Worm (Caenorhabditis elegans) whole organism, L4 larva: Measurements from ENCODE around the gene fkh-4.

ENCODE experiments used
- D1046.2 ChIP-seq: fragments of 200-800 bp; sonication (Bioruptor generic); IDR thresholded peaks from 2 replicates; pipeline ENCODE4 v1.3.6; 2022; ENCODE audit warnings: missing genetic modification characterization, missing compliant biosample characterization
- F10B5.3 ChIP-seq: sonication (generic microtip); optimal IDR thresholded peaks from 2 replicates; lab custom pipeline; 2016; ENCODE audit warnings: mild to moderate bottlenecking, missing genetic modification characterization, missing compliant biosample characterization
- F37D6.2 ChIP-seq: sonication (generic microtip); optimal IDR thresholded peaks from 2 replicates; lab custom pipeline; 2016; ENCODE audit warnings: mild to moderate bottlenecking, missing genetic modification characterization, missing compliant biosample characterization
- F44E2.7 ChIP-seq: fragments of 200-800 bp; sonication (Bioruptor generic); IDR thresholded peaks from 2 replicates; pipeline ENCODE4 v2.1.2; 2022; ENCODE audit warnings: missing genetic modification characterization, missing compliant biosample characterization
- F49E8.2 ChIP-seq: sonication (generic microtip); optimal IDR thresholded peaks from 2 replicates; lab custom pipeline; 2016; ENCODE audit warnings: missing compliant biosample characterization, mild to moderate bottlenecking, missing genetic modification characterization, borderline replicate concordance
- Y105C5A.15 ChIP-seq: fragments of 200-800 bp; sonication (Bioruptor generic); IDR thresholded peaks from 2 replicates; pipeline ENCODE4 v1.3.6; 2022; ENCODE audit warnings: missing genetic modification characterization, missing compliant biosample characterization
- Y75B8A.6 ChIP-seq: fragments of 200-800 bp; sonication (Bioruptor generic); IDR thresholded peaks from 2 replicates; pipeline ENCODE4 v1.3.6; 2022; ENCODE audit warnings: missing genetic modification reagents, missing genetic modification characterization, missing compliant biosample characterization
- ZK546.5 ChIP-seq, 2 experiments: sonication (generic microtip); optimal IDR thresholded peaks; 2 replicates each; lab custom pipeline; 2017; ENCODE audit warnings: missing biosample characterization in 2 of 2, missing genetic modification characterization in 2 of 2
- aha-1 ChIP-seq: fragments of 150-350 bp; peaks from one replicate; lab custom pipeline; 2014; ENCODE audit warnings: missing biosample characterization, missing genetic modification characterization
- aly-2 ChIP-seq: sonication (generic microtip); optimal IDR thresholded peaks from 2 replicates; lab custom pipeline; 2018; ENCODE audit warnings: missing biosample characterization, missing genetic modification characterization
- ceh-20 ChIP-seq: fragments of 200-800 bp; sonication (Bioruptor generic); IDR thresholded peaks from 2 replicates; pipeline ENCODE4 v1.3.6; 2022; ENCODE audit warnings: missing genetic modification reagents, missing genetic modification characterization, missing compliant biosample characterization
- ceh-44 ChIP-seq: fragments of 200-800 bp; sonication (Bioruptor generic); IDR thresholded peaks from 2 replicates; pipeline ENCODE4 v1.3.6; 2022; ENCODE audit warnings: missing genetic modification reagents, missing genetic modification characterization, missing compliant biosample characterization
- ceh-62 ChIP-seq: sonication (generic microtip); optimal IDR thresholded peaks from 2 replicates; lab custom pipeline; 2017; ENCODE audit warnings: missing biosample characterization, missing genetic modification characterization
- ceh-82 ChIP-seq: sonication (generic microtip); optimal IDR thresholded peaks from 2 replicates; lab custom pipeline; 2017; ENCODE audit warnings: missing biosample characterization, missing genetic modification characterization
- ces-1 ChIP-seq: fragments of 150-350 bp; sonication (generic microtip); optimal IDR thresholded peaks from 4 replicates; lab custom pipeline; 2014; ENCODE audit warnings: missing biosample characterization, missing genetic modification reagents, missing genetic modification characterization
- cey-2 ChIP-seq: sonication (generic microtip); optimal IDR thresholded peaks from 3 replicates; lab custom pipeline; 2017; ENCODE audit warnings: missing genetic modification characterization, mild to moderate bottlenecking, missing compliant biosample characterization, antibody characterized with exemption, borderline replicate concordance; ENCODE audit not compliant: insufficient read depth
- daf-12 ChIP-seq: fragments of 150-350 bp; optimal IDR thresholded peaks from 2 replicates; lab custom pipeline; 2014; ENCODE audit warnings: missing biosample characterization, missing genetic modification reagents, missing genetic modification characterization
- daf-16 ChIP-seq, 3 experiments: sonication (generic microtip); optimal IDR thresholded peaks; 2 replicates each; lab custom pipeline; 2016 to 2017; ENCODE audit warnings: missing genetic modification characterization in 3 of 3, missing genetic modification reagents in 3 of 3, mild to moderate bottlenecking in 2 of 3, missing compliant biosample characterization in 2 of 3, missing biosample characterization in 1 of 3, moderate library complexity in 1 of 3
- fkh-10 ChIP-seq: fragments of 150-350 bp; optimal IDR thresholded peaks from 2 replicates; lab custom pipeline; 2014; ENCODE audit warnings: missing biosample characterization, missing genetic modification reagents, missing genetic modification characterization
- fos-1 ChIP-seq: fragments of 150-350 bp; optimal IDR thresholded peaks from 2 replicates; lab custom pipeline; 2014; ENCODE audit warnings: missing biosample characterization, missing genetic modification characterization
- hif-1 ChIP-seq, 2 experiments: sonication (generic microtip); optimal IDR thresholded peaks; 2 replicates each; lab custom pipeline; 2016 to 2017; ENCODE audit warnings: missing compliant biosample characterization in 2 of 2, missing genetic modification characterization in 2 of 2, missing genetic modification reagents in 2 of 2, missing genotype in 2 of 2, mild to moderate bottlenecking in 1 of 2
- hmg-1.1 ChIP-seq: fragments of 200-800 bp; sonication (Bioruptor generic); IDR thresholded peaks from 2 replicates; pipeline ENCODE4 v1.3.6; 2022; ENCODE audit warnings: missing genetic modification reagents, missing genetic modification characterization, missing compliant biosample characterization
- jun-1 ChIP-seq: fragments of 150-350 bp; optimal IDR thresholded peaks from 2 replicates; lab custom pipeline; 2014; ENCODE audit warnings: missing biosample characterization, missing genetic modification reagents, missing genetic modification characterization
- lin-1 ChIP-seq: fragments of 200-800 bp; sonication (Bioruptor generic); IDR thresholded peaks from 2 replicates; pipeline ENCODE4 v1.3.6; 2022; ENCODE audit warnings: missing genetic modification reagents, missing genetic modification characterization, missing compliant biosample characterization
- lin-29 ChIP-seq: fragments of 200-800 bp; sonication (Bioruptor generic); IDR thresholded peaks from 2 replicates; pipeline ENCODE4 v1.3.6; 2022; ENCODE audit warnings: missing genetic modification reagents, missing genetic modification characterization, missing compliant biosample characterization
- lin-38 ChIP-seq: fragments of 200-800 bp; sonication (Bioruptor generic); IDR thresholded peaks from 2 replicates; pipeline ENCODE4 v1.3.6; 2022; ENCODE audit warnings: missing genetic modification reagents, missing genetic modification characterization, missing compliant biosample characterization
- lin-39 ChIP-seq: fragments of 150-350 bp; optimal IDR thresholded peaks from 2 replicates; lab custom pipeline; 2014; ENCODE audit warnings: missing biosample characterization, missing genetic modification reagents, missing genetic modification characterization
- lir-3 ChIP-seq: sonication (generic microtip); optimal IDR thresholded peaks from 2 replicates; lab custom pipeline; 2016; ENCODE audit warnings: mild to moderate bottlenecking, missing genetic modification characterization, missing compliant biosample characterization
- madf-9 ChIP-seq: fragments of 200-800 bp; sonication (Bioruptor generic); conservative IDR thresholded peaks from 2 replicates; pipeline ENCODE4 v1.3.6; 2022; ENCODE audit warnings: missing genetic modification reagents, missing genetic modification characterization, missing compliant biosample characterization
- mdt-29 ChIP-seq: fragments of 200-800 bp; sonication (Bioruptor generic); IDR thresholded peaks from 2 replicates; pipeline ENCODE4 v1.3.6; 2022; ENCODE audit warnings: missing genetic modification reagents, missing genetic modification characterization, missing compliant biosample characterization
- mep-1 ChIP-seq: fragments of 150-350 bp; sonication (generic microtip); optimal IDR thresholded peaks from 3 replicates; lab custom pipeline; 2014; ENCODE audit warnings: missing biosample characterization, missing genetic modification characterization
- mxl-2 ChIP-seq: fragments of 200-800 bp; sonication (Bioruptor generic); conservative IDR thresholded peaks from 2 replicates; pipeline ENCODE4 v1.3.6; 2022; ENCODE audit warnings: missing genetic modification reagents, missing genetic modification characterization, missing compliant biosample characterization
- nhr-10 ChIP-seq: fragments of 150-350 bp; optimal IDR thresholded peaks from 2 replicates; lab custom pipeline; 2014; ENCODE audit warnings: missing biosample characterization, missing genetic modification characterization
- nhr-111 ChIP-seq: fragments of 200-800 bp; sonication (Bioruptor generic); optimal IDR thresholded peaks from 2 replicates; lab custom pipeline; 2018; ENCODE audit warnings: mild to moderate bottlenecking, missing genetic modification characterization, missing compliant biosample characterization
- nhr-41 ChIP-seq: fragments of 200-800 bp; sonication (Bioruptor generic); IDR thresholded peaks from 2 replicates; pipeline ENCODE4 v1.3.6; 2022; ENCODE audit warnings: missing genetic modification reagents, missing genetic modification characterization, missing compliant biosample characterization
- nhr-42 ChIP-seq: fragments of 200-800 bp; sonication (Bioruptor generic); IDR thresholded peaks from 2 replicates; pipeline ENCODE4 v1.3.6; 2022; ENCODE audit warnings: missing genetic modification characterization, missing compliant biosample characterization
- nhr-48 ChIP-seq: sonication (generic microtip); optimal IDR thresholded peaks from 2 replicates; lab custom pipeline; 2016; ENCODE audit warnings: mild to moderate bottlenecking, missing genetic modification characterization, missing compliant biosample characterization
- nhr-77 ChIP-seq: fragments of 150-350 bp; optimal IDR thresholded peaks from 2 replicates; lab custom pipeline; 2014; ENCODE audit warnings: missing biosample characterization, missing genetic modification characterization
- pha-4 ChIP-seq, 2 experiments: fragments of 150-350 bp in 1 of 2; fragments of 200-800 bp in 1 of 2; sonication (Bioruptor generic) in 1 of 2; IDR thresholded peaks in 1 of 2; optimal IDR thresholded peaks in 1 of 2; 2 replicates each; pipeline versions ENCODE4 v1.3.6 to Lab custom; 2014 to 2022; ENCODE audit warnings: missing genetic modification characterization in 2 of 2, missing genetic modification reagents in 2 of 2, missing biosample characterization in 1 of 2, missing compliant biosample characterization in 1 of 2
- rbr-2 ChIP-seq: sonication (generic microtip); optimal IDR thresholded peaks from 2 replicates; lab custom pipeline; 2016; ENCODE audit warnings: missing genotype, missing genetic modification characterization, missing compliant biosample characterization
- skn-1 ChIP-seq: fragments of 150-350 bp; optimal IDR thresholded peaks from 2 replicates; lab custom pipeline; 2014; ENCODE audit warnings: missing biosample characterization, missing genetic modification characterization
- snpc-1.2 ChIP-seq: fragments of 200-800 bp; sonication (Bioruptor generic); IDR thresholded peaks from 2 replicates; pipeline ENCODE4 v1.3.6; 2022; ENCODE audit warnings: missing genetic modification reagents, missing genetic modification characterization, missing compliant biosample characterization
- spr-1 ChIP-seq: sonication (generic microtip); optimal IDR thresholded peaks from 2 replicates; lab custom pipeline; 2016; ENCODE audit warnings: mild to moderate bottlenecking, missing genetic modification characterization, missing compliant biosample characterization
- unc-130 ChIP-seq: sonication (generic microtip); optimal IDR thresholded peaks from 2 replicates; lab custom pipeline; 2016; ENCODE audit warnings: missing genetic modification reagents, missing genetic modification characterization, missing compliant biosample characterization
- unc-39 ChIP-seq: sonication (generic microtip); optimal IDR thresholded peaks from 2 replicates; lab custom pipeline; 2017; ENCODE audit warnings: missing biosample characterization, missing genetic modification characterization
- unc-62 ChIP-seq, 3 experiments: fragments of 150-350 bp in 1 of 3; sonication (generic microtip); optimal IDR thresholded peaks in 2 of 3; peaks in 1 of 3; 1 replicate in 1 of 3; 2 replicates in 2 of 3; lab custom pipeline; 2014 to 2017; ENCODE audit warnings: missing biosample characterization in 3 of 3, missing genetic modification characterization in 3 of 3, missing genetic modification reagents in 3 of 3, missing genotype in 1 of 3

The fkh-4 gene

ce11 chrX:13419884-13420339, 8.7 kb downstream of the fkh-4 start, which contains the start of gene C29F7.3 (continued):
- TF ChIP-seq pha-4 (GFP tag; IDR thresholded peaks at IDR 0.05; lab: Robert Waterston, UW) (no peak), pha-4 (tag; optimal IDR thresholded peaks at IDR 0.05; lab: Kevin White, UChicago) (no peak), ces-1 (GFP tag; lab: Kevin White, UChicago) (no peak), lir-3 (tag; lab: Kevin White, UChicago) (no peak), ceh-82 (tag; lab: Kevin White, UChicago) (no peak), aha-1 (tag; lab: Kevin White, UChicago) (no peak), snpc-1.2 (GFP tag; lab: Robert Waterston, UW) (no peak), nhr-41 (no peak), madf-9 (GFP tag; lab: Robert Waterston, UW) (no peak), nhr-111 (no peak), nhr-42 (no peak), rbr-2 (tag; lab: Kevin White, UChicago) (no peak), lin-1 (GFP tag; lab: Robert Waterston, UW) (peak; percentile 85), Y105C5A.15 (GFP tag; lab: Robert Waterston, UW) (no peak), hmg-1.1 (GFP tag; lab: Robert Waterston, UW) (peak; percentile 68), Y75B8A.6 (GFP tag; lab: Robert Waterston, UW) (no peak), F37D6.2 (no peak), fkh-10 (GFP tag; lab: Kevin White, UChicago) (no peak), daf-16 (GFP tag; optimal IDR thresholded peaks at IDR 0.05; lab: Kevin White, UChicago) (peak in 1 of 2 experiments; percentile 20), daf-16 (tag; optimal IDR thresholded peaks at IDR 0.05; lab: Kevin White, UChicago) (peak; percentile 3)
- TF ChIP-seq, all 104 proteins: peak for 18

ce11 chrX:13417479-13417878, 11.2 kb downstream of the fkh-4 start:
- TF ChIP-seq ceh-82 (tag; lab: Kevin White, UChicago): no peak
- TF ChIP-seq aha-1 (tag; lab: Kevin White, UChicago): peak; percentile 93

ce11 chrX:13415722-13416121, 12.9 kb downstream of the fkh-4 start, which contains the start of gene C29F7.2:
C29F7.2 (plus strand) TSS chrX:13416078.
- TF ChIP-seq spr-1 (tag; lab: Kevin White, UChicago): no peak
- TF ChIP-seq skn-1: no peak
- no peak for TF ChIP-seq D1046.2 (GFP tag; lab: Robert Waterston, UW)
- TF ChIP-seq unc-62 (GFP tag; optimal IDR thresholded peaks at IDR 0.05 in 1 of 2; lab: Kevin White, UChicago): peak in 1 of 2 experiments; percentile 61
- TF ChIP-seq unc-62 (tag; optimal IDR thresholded peaks at IDR 0.05; lab: Kevin White, UChicago): no peak
- peak; percentile 87 for TF ChIP-seq nhr-77 (tag; lab: Kevin White, UChicago)
- no peak for TF ChIP-seq ceh-20 (GFP tag; lab: Robert Waterston, UW)
- TF ChIP-seq ces-1 (GFP tag; lab: Kevin White, UChicago): no peak
- no peak for TF ChIP-seq snpc-1.2 (GFP tag; lab: Robert Waterston, UW)
- no peak for TF ChIP-seq nhr-41
- TF ChIP-seq lin-38 (GFP tag; lab: Robert Waterston, UW): no peak
- no peak for TF ChIP-seq F10B5.3 (tag; lab: Kevin White, UChicago)
- TF ChIP-seq daf-12 (tag; lab: Kevin White, UChicago): no peak
- TF ChIP-seq hif-1 (tag; optimal IDR thresholded peaks at IDR 0.05; lab: Kevin White, UChicago): peak in 1 of 2 experiments; percentile 28
- TF ChIP-seq fkh-10 (GFP tag; lab: Kevin White, UChicago): no peak
- TF ChIP-seq aha-1 (tag; lab: Kevin White, UChicago): no peak
- TF ChIP-seq lin-29 (GFP tag; lab: Robert Waterston, UW): no peak
- TF ChIP-seq F44E2.7 (GFP tag; lab: Robert Waterston, UW): no peak
- no peak for TF ChIP-seq aly-2 (tag; lab: Kevin White, UChicago)
- TF ChIP-seq ZK546.5 (tag; optimal IDR thresholded peaks at IDR 0.05; lab: Kevin White, UChicago): no peak
- TF ChIP-seq mep-1 (tag; lab: Kevin White, UChicago): peak; percentile 27
- no peak for TF ChIP-seq mdt-29
- TF ChIP-seq lin-39 (tag; lab: Kevin White, UChicago): no peak
- no peak for TF ChIP-seq unc-130
- TF ChIP-seq mxl-2 (GFP tag; lab: Robert Waterston, UW): no peak
- TF ChIP-seq fos-1 (tag; lab: Kevin White, UChicago): no peak
- TF ChIP-seq F37D6.2: no peak
- no peak for TF ChIP-seq ceh-62 (tag; lab: Kevin White, UChicago)
- TF ChIP-seq F49E8.2 (tag; lab: Kevin White, UChicago): no peak
- TF ChIP-seq cey-2: no peak
- peak; percentile 31 for TF ChIP-seq nhr-48 (tag; lab: Kevin White, UChicago)
- TF ChIP-seq rbr-2 (tag; lab: Kevin White, UChicago): no peak
- no peak for TF ChIP-seq ceh-44 (GFP tag; lab: Robert Waterston, UW)
- no peak for TF ChIP-seq jun-1 (tag; lab: Kevin White, UChicago)
- TF ChIP-seq unc-39: no peak
- no peak for TF ChIP-seq nhr-10
